Fruit fly (Drosophila melanogaster): Measurements from ENCODE around the gene spen.

Gene spen

dm6 chr2L:249048-249825 lies 90.4 kb downstream of the spen start (continued):
- no peak for TF ChIP-seq CG14965 (GFP tag; optimal IDR thresholded peaks at IDR 0.05; ENCODE audit: borderline replicate concordance)
- no peak for TF ChIP-seq chn (GFP tag; optimal IDR thresholded peaks at IDR 0.05)
- TF ChIP-seq Dll (GFP tag; IDR thresholded peaks at IDR 0.05; ENCODE audit: partially characterized antibody) = peak; percentile 54; the same call in 3 of the 4 replicates
- no peak for TF ChIP-seq Hr3 (GFP tag; optimal IDR thresholded peaks at IDR 0.05)
- peak; percentile 22 for TF ChIP-seq CG7556 (GFP tag; optimal IDR thresholded peaks at IDR 0.05)
- no peak for TF ChIP-seq wor (GFP tag; IDR thresholded peaks at IDR 0.05)
- no peak for TF ChIP-seq nerfin-2 (GFP tag; IDR thresholded peaks at IDR 0.05; ENCODE audit: partially characterized antibody)
- TF ChIP-seq jumu (GFP tag; optimal IDR thresholded peaks at IDR 0.05) = no peak
- no peak for TF ChIP-seq CG9727 (GFP tag; optimal IDR thresholded peaks at IDR 0.05)
- TF ChIP-seq CG1602 (GFP tag; optimal IDR thresholded peaks at IDR 0.05) = no peak
- no peak for TF ChIP-seq repo (GFP tag; optimal IDR thresholded peaks at IDR 0.05)
- TF ChIP-seq Gug (GFP tag; IDR thresholded peaks at IDR 0.05) = 0 out of 4 replicates have a peak, but pooled peaks have one; percentile 19
- TF ChIP-seq bsh (GFP tag; optimal IDR thresholded peaks at IDR 0.05) = peak; percentile 23 to 44
- no peak for TF ChIP-seq kay (GFP tag; optimal IDR thresholded peaks at IDR 0.05)
- no peak for TF ChIP-seq Dip3 (GFP tag; optimal IDR thresholded peaks at IDR 0.05)
- no peak for TF ChIP-seq Awh (GFP tag; IDR thresholded peaks at IDR 0.05)
- TF ChIP-seq HmgD (GFP tag; optimal IDR thresholded peaks at IDR 0.05) = peak; percentile 21
- no peak for TF ChIP-seq Mes4 (GFP tag; optimal IDR thresholded peaks at IDR 0.05)
- no peak for TF ChIP-seq Oaz (GFP tag; IDR thresholded peaks at IDR 0.05)
- TF ChIP-seq CG17912 (GFP tag; optimal IDR thresholded peaks at IDR 0.05) = no peak
- no peak for TF ChIP-seq CG2202 (tag; optimal IDR thresholded peaks at IDR 0.05)
- TF ChIP-seq CG10979 (tag; optimal IDR thresholded peaks at IDR 0.05) = peak; percentile 15
- peak; percentile 0 for TF ChIP-seq CG15601 (tag; optimal IDR thresholded peaks at IDR 0.05)
- TF ChIP-seq prd (optimal IDR thresholded peaks at IDR 0.05) = no peak
- TF ChIP-seq prd (GFP tag; IDR thresholded peaks at IDR 0.05) = no peak
- no peak for TF ChIP-seq ash1 (GFP tag; optimal IDR thresholded peaks at IDR 0.05)
- no peak for TF ChIP-seq tx (GFP tag; optimal IDR thresholded peaks at IDR 0.05)
- TF ChIP-seq Abd-B (GFP tag; optimal IDR thresholded peaks at IDR 0.05) = no peak
- no peak for TF ChIP-seq CG11085 (GFP tag; IDR thresholded peaks at IDR 0.05)
- TF ChIP-seq HLH54F (GFP tag; optimal IDR thresholded peaks at IDR 0.05) = no peak
- TF ChIP-seq CG3995 (GFP tag; optimal IDR thresholded peaks at IDR 0.05) = no peak
- no peak for TF ChIP-seq CG11247 (GFP tag; IDR thresholded peaks at IDR 0.05)
- TF ChIP-seq pan (optimal IDR thresholded peaks at IDR 0.05) = no peak
- TF ChIP-seq pan (GFP tag; optimal IDR thresholded peaks at IDR 0.05 in 1 of 2, IDR thresholded peaks at IDR 0.05 in 1 of 2) = peak in 1 of 2 experiments; percentile 43
- no peak for TF ChIP-seq Atf-2 (GFP tag; optimal IDR thresholded peaks at IDR 0.05)
- no peak for TF ChIP-seq croc (GFP tag; conservative IDR thresholded peaks at IDR 0.05)
- no peak for TF ChIP-seq NC2α (GFP tag; optimal IDR thresholded peaks at IDR 0.05)
- no peak for TF ChIP-seq p53 (GFP tag; optimal IDR thresholded peaks at IDR 0.05)
- no peak for TF ChIP-seq CG7357 (GFP tag; IDR thresholded peaks at IDR 0.05)
- no peak for TF ChIP-seq Fer3 (tag; optimal IDR thresholded peaks at IDR 0.05)
- peak; percentile 54 for TF ChIP-seq gcm (GFP tag; optimal IDR thresholded peaks at IDR 0.05)
- TF ChIP-seq bowl (GFP tag; IDR thresholded peaks at IDR 0.05) = no peak
- TF ChIP-seq CG4404 (GFP tag; IDR thresholded peaks at IDR 0.05) = no peak
- no peak for TF ChIP-seq CoRest (tag; optimal IDR thresholded peaks at IDR 0.05)
- no peak for TF ChIP-seq pb (GFP tag; optimal IDR thresholded peaks at IDR 0.05)
- TF ChIP-seq stc (GFP tag; IDR thresholded peaks at IDR 0.05) = no peak
- no peak for TF ChIP-seq shn (GFP tag; optimal IDR thresholded peaks at IDR 0.05)
- no peak for TF ChIP-seq CG13424 (tag; optimal IDR thresholded peaks at IDR 0.05)
- TF ChIP-seq Doc3 (GFP tag; IDR thresholded peaks at IDR 0.05; ENCODE audit: partially characterized antibody) = no peak
- no peak for TF ChIP-seq lmd (GFP tag; IDR thresholded peaks at IDR 0.05)
- no peak for TF ChIP-seq CG9215 (GFP tag; IDR thresholded peaks at IDR 0.05)
